Worm (Caenorhabditis elegans) whole organism, mixed stage, embryonic: ENCODE results near the gene R13D7.2.

Experiments used
- M03D4.4 ChIP-seq: sonication (generic microtip); optimal IDR thresholded peaks from 2 replicates; lab custom pipeline; 2017; ENCODE audit warnings: mild to moderate bottlenecking, missing genetic modification characterization, missing compliant biosample characterization
- bed-3 ChIP-seq: fragments of 200-800 bp; sonication (Bioruptor generic); optimal IDR thresholded peaks from 3 replicates; lab custom pipeline; 2018; ENCODE audit warnings: mild to moderate bottlenecking, missing genetic modification characterization, moderate library complexity, missing compliant biosample characterization
- blmp-1 ChIP-seq: fragments of 150-350 bp; optimal IDR thresholded peaks from 2 replicates; lab custom pipeline; 2014; ENCODE audit warnings: missing biosample characterization, missing genetic modification characterization
- ceh-43 ChIP-seq: fragments of 200-800 bp; sonication (Bioruptor generic); optimal IDR thresholded peaks from 2 replicates; lab custom pipeline; 2018; ENCODE audit warnings: mild to moderate bottlenecking, missing genetic modification characterization, moderate library complexity, missing compliant biosample characterization
- ces-1 ChIP-seq: fragments of 150-350 bp; optimal IDR thresholded peaks from 2 replicates; lab custom pipeline; 2014; ENCODE audit warnings: missing biosample characterization, missing genetic modification reagents, missing genetic modification characterization
- drap-1 ChIP-seq: fragments of 200-800 bp; sonication (Bioruptor generic); optimal IDR thresholded peaks from 3 replicates; lab custom pipeline; 2018; ENCODE audit warnings: mild to moderate bottlenecking, missing genetic modification characterization, missing compliant biosample characterization
- elt-1 ChIP-seq: sonication (generic microtip); optimal IDR thresholded peaks from 2 replicates; lab custom pipeline; 2017; ENCODE audit warnings: missing genetic modification characterization, mild to moderate bottlenecking, missing compliant biosample characterization, antibody characterized with exemption, moderate library complexity, borderline replicate concordance; ENCODE audit not compliant: insufficient read depth
- flh-1 ChIP-seq: fragments of 200-800 bp; sonication (Bioruptor generic); optimal IDR thresholded peaks from 2 replicates; lab custom pipeline; 2018; ENCODE audit warnings: mild to moderate bottlenecking, missing genetic modification characterization, moderate library complexity, missing compliant biosample characterization
- hlh-1 ChIP-seq: fragments of 150-350 bp; optimal IDR thresholded peaks from 2 replicates; lab custom pipeline; 2014; ENCODE audit warnings: missing biosample characterization, missing genetic modification reagents, missing genetic modification characterization
- lin-32 ChIP-seq: fragments of 200-800 bp; sonication (Bioruptor generic); optimal IDR thresholded peaks from 2 replicates; lab custom pipeline; 2018; ENCODE audit warnings: mild to moderate bottlenecking, missing genetic modification characterization, missing compliant biosample characterization
- lsy-2 ChIP-seq: fragments of 150-350 bp; optimal IDR thresholded peaks from 2 replicates; lab custom pipeline; 2014; ENCODE audit warnings: missing biosample characterization, missing genetic modification characterization
- mab-5 ChIP-seq: fragments of 150-350 bp; optimal IDR thresholded peaks from 2 replicates; lab custom pipeline; 2014; ENCODE audit warnings: missing biosample characterization, missing genetic modification characterization
- mep-1 ChIP-seq: fragments of 150-350 bp; optimal IDR thresholded peaks from 2 replicates; lab custom pipeline; 2017; ENCODE audit warnings: missing biosample characterization, missing genetic modification reagents, missing genetic modification characterization, inconsistent platforms
- mls-2 ChIP-seq: sonication (generic microtip); optimal IDR thresholded peaks from 2 replicates; lab custom pipeline; 2016; ENCODE audit warnings: mild to moderate bottlenecking, missing genetic modification characterization, moderate library complexity, missing compliant biosample characterization
- nhr-2 ChIP-seq: fragments of 150-350 bp; optimal IDR thresholded peaks from 2 replicates; lab custom pipeline; 2014; ENCODE audit warnings: missing biosample characterization, missing genetic modification characterization
- nhr-237 ChIP-seq: fragments of 150-350 bp; optimal IDR thresholded peaks from 2 replicates; lab custom pipeline; 2014; ENCODE audit warnings: missing biosample characterization, missing genetic modification characterization
- nhr-28 ChIP-seq: fragments of 150-350 bp; optimal IDR thresholded peaks from 2 replicates; lab custom pipeline; 2014; ENCODE audit warnings: missing biosample characterization, missing genetic modification characterization
- nhr-76 ChIP-seq: sonication (generic microtip); optimal IDR thresholded peaks from 2 replicates; lab custom pipeline; 2017; ENCODE audit warnings: missing biosample characterization, missing genetic modification characterization
- pha-4 ChIP-seq: fragments of 150-350 bp; optimal IDR thresholded peaks from 2 replicates; lab custom pipeline; 2018; ENCODE audit warnings: missing biosample characterization, missing genetic modification reagents, missing genetic modification characterization
- sem-2 ChIP-seq: fragments of 200-800 bp; sonication (Bioruptor generic); optimal IDR thresholded peaks from 2 replicates; lab custom pipeline; 2018; ENCODE audit warnings: mild to moderate bottlenecking, missing genetic modification characterization, missing compliant biosample characterization
- snpc-4 ChIP-seq: fragments of 150-350 bp; optimal IDR thresholded peaks from 2 replicates; lab custom pipeline; 2014; ENCODE audit warnings: missing biosample characterization, missing genetic modification characterization
- sptf-1 ChIP-seq: sonication (generic microtip); optimal IDR thresholded peaks from 2 replicates; lab custom pipeline; 2017; ENCODE audit warnings: mild to moderate bottlenecking, missing genetic modification characterization, moderate library complexity, missing compliant biosample characterization
- tbx-8 ChIP-seq: fragments of 200-800 bp; sonication (Bioruptor generic); optimal IDR thresholded peaks from 2 replicates; lab custom pipeline; 2018; ENCODE audit warnings: mild to moderate bottlenecking, missing genetic modification characterization, moderate library complexity, missing compliant biosample characterization
- unc-120 ChIP-seq: sonication (generic microtip); optimal IDR thresholded peaks from 2 replicates; lab custom pipeline; 2017; ENCODE audit warnings: missing genetic modification characterization, missing compliant biosample characterization; ENCODE audit not compliant: poor library complexity, severe bottlenecking
- unc-39 ChIP-seq: fragments of 150-350 bp; optimal IDR thresholded peaks from 2 replicates; lab custom pipeline; 2014; ENCODE audit warnings: missing biosample characterization, missing genetic modification characterization
- unc-62 ChIP-seq: fragments of 150-350 bp; optimal IDR thresholded peaks from 2 replicates; lab custom pipeline; 2014; ENCODE audit warnings: missing biosample characterization, missing genetic modification reagents, missing genetic modification characterization
- zip-8 ChIP-seq: fragments of 150-350 bp; optimal IDR thresholded peaks from 2 replicates; lab custom pipeline; 2014; ENCODE audit warnings: missing biosample characterization, missing genetic modification characterization

The R13D7.2 gene

DNA sequence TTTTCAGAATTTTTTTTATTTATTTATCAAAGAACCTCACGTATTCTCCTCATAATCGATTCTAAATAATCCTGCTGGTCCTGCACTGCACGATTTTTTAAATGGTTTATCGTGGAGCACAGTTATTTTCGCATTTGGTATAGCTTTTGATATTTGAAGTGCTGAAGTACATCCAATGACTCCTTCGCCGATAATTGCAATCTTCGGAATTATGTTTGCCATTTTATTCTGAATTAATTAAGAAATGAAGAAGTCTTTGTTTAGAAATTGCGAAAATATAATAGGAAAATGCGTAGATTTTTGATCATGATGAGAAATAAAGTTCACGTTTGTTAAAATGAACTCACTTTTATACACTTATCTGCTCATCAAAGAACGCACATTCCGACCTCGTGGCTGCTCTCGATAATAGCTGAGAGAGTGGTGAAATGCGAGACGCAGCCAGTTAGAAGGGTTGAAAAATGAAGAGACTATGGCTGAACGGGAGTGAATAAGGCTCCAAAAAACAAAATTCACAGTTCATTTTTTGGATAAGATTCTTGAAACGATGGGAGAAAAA is 25.2 kb downstream of the R13D7.2 start:
- no peak for TF ChIP-seq M03D4.4 (tag; lab: Kevin White, UChicago)
- TF ChIP-seq blmp-1 (tag; lab: Kevin White, UChicago): no peak
- no peak for TF ChIP-seq hlh-1 (tag; lab: Kevin White, UChicago)
- no peak for TF ChIP-seq ces-1 (GFP tag; lab: Kevin White, UChicago)
- TF ChIP-seq nhr-237: no peak
- TF ChIP-seq sptf-1 (tag; lab: Kevin White, UChicago): no peak
- no peak for TF ChIP-seq lin-32

DNA sequence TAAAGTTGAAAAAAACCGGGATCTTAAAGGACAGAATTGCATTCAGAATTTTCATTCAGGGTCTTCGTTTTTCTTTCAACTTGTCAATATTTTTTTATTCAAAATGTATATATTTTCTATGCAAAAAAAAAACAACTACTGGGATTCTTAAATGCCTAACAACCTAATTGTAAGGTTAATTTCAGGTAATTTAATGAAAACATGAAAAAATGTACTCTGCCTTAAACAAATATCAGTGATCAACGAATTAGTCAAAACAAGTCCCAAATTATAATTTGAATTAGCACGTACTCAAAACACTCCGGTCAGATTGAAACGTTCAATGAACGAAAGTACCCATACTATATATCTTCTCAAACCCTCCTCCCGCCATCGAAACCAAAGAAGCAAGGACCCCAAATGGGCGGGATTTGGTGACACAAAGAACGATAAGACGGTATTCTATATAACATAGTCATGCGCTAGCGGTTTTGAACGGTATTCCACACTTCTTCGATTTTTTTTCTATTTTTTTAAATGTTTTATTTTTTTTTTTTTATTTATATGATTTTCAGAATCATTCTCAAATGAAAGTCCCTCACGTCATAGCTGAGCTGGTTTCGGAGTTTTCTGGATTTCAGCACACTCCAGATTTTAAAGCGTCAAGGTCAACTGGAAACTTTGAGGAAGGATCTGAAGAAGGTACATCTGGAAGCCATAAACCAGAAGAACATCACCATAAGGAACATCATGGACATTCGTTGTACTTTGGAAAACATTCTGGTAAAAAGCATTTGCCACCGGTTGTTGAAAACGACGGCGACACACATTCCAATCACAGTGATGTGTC is 25.9 kb downstream of the R13D7.2 start, which contains the start of the genes ddo-2 and F25E5.8:
ddo-2 (minus strand) TSS at position 330 of the 829 bp plus-strand sequence.
F25E5.8 (plus strand) TSS at position 555 of the 829 bp plus-strand sequence.
- TF ChIP-seq nhr-2 (tag; lab: Kevin White, UChicago): no peak
- no peak for TF ChIP-seq elt-1 (tag; lab: Kevin White, UChicago)
- TF ChIP-seq unc-120: no peak
- no peak for TF ChIP-seq nhr-76 (tag; lab: Kevin White, UChicago)
- TF ChIP-seq drap-1 (GFP tag; lab: Kevin White, UChicago): no peak

DNA sequence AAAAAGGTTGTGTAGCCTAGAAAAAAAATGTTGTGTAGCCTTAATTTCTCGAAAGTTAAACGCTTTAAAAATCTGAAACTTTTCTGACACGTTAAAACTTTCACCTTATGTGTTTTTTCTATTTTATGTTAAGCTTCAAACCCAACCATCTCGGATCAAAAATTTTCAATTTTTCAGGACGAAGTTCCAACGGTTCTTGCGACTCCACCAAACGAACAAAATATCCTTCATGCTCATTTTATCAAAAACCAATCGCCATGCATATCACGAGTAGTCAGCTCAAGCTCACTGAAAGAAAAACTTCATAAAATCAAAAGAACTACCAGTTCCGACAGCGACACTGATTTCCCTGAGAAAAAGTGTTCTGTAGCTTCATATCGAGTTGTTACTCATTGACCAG is 26.8 kb downstream of the R13D7.2 start:
- TF ChIP-seq unc-62 (GFP tag; lab: Kevin White, UChicago): no peak
- no peak for TF ChIP-seq nhr-76 (tag; lab: Kevin White, UChicago)
- no peak for TF ChIP-seq mls-2 (tag; lab: Kevin White, UChicago)
- TF ChIP-seq unc-39: no peak
- no peak for TF ChIP-seq ces-1 (GFP tag; lab: Kevin White, UChicago)
- TF ChIP-seq elt-1 (tag; lab: Kevin White, UChicago): no peak
- TF ChIP-seq nhr-28 (tag; lab: Kevin White, UChicago): no peak
- no peak for TF ChIP-seq flh-1
- no peak for TF ChIP-seq nhr-2 (tag; lab: Kevin White, UChicago)
- TF ChIP-seq zip-8 (tag; lab: Kevin White, UChicago): no peak
- TF ChIP-seq, all 35 proteins: peak for 0

ce11 chrV:7436911-7437310 is 27.2 kb downstream of the R13D7.2 start:
- TF ChIP-seq pha-4 (tag; lab: Kevin White, UChicago) (no peak), sem-2 (GFP tag; lab: Kevin White, UChicago) (no peak), snpc-4 (tag; lab: Kevin White, UChicago) (no peak), ces-1 (GFP tag; lab: Kevin White, UChicago) (no peak), zip-8 (tag; lab: Kevin White, UChicago) (no peak), blmp-1 (tag; lab: Kevin White, UChicago) (no peak), sptf-1 (tag; lab: Kevin White, UChicago) (no peak), unc-62 (GFP tag; lab: Kevin White, UChicago) (no peak), hlh-1 (tag; lab: Kevin White, UChicago) (no peak), tbx-8 (GFP tag; lab: Kevin White, UChicago) (no peak)

ce11 chrV:7437538-7437937 is 27.8 kb downstream of the R13D7.2 start, which contains the start of gene F25E5.9:
F25E5.9 (minus strand) TSS chrV:7437919.
- no peak for TF ChIP-seq unc-62 (GFP tag; lab: Kevin White, UChicago)
- TF ChIP-seq ceh-43 (GFP tag; lab: Kevin White, UChicago): no peak
- no peak for TF ChIP-seq lin-32
- TF ChIP-seq pha-4 (tag; lab: Kevin White, UChicago): no peak
- TF ChIP-seq nhr-76 (tag; lab: Kevin White, UChicago): no peak
- TF ChIP-seq mep-1 (tag; lab: Kevin White, UChicago): no peak
- TF ChIP-seq bed-3 (GFP tag; lab: Kevin White, UChicago): no peak
- TF ChIP-seq nhr-28 (tag; lab: Kevin White, UChicago): no peak
- no peak for TF ChIP-seq mab-5 (tag; lab: Kevin White, UChicago)
- TF ChIP-seq snpc-4 (tag; lab: Kevin White, UChicago): no peak
- TF ChIP-seq lsy-2: no peak
- no peak for TF ChIP-seq nhr-2 (tag; lab: Kevin White, UChicago)
- TF ChIP-seq blmp-1 (tag; lab: Kevin White, UChicago): no peak
